Worm (Caenorhabditis elegans) whole organism, L4 larva: ENCODE measurements around the gene rpl-36.A.
A peak's percentile ranks its signal among the peaks of the same experiment; 100 is the strongest.

Source experiments
- Y105C5A.15 ChIP-seq: fragments of 200-800 bp; sonication (Bioruptor generic); IDR thresholded peaks from 2 replicates; pipeline ENCODE4 v1.3.6; 2022; ENCODE audit warnings: missing genetic modification characterization, missing compliant biosample characterization
- Y75B8A.6 ChIP-seq: fragments of 200-800 bp; sonication (Bioruptor generic); IDR thresholded peaks from 2 replicates; pipeline ENCODE4 v1.3.6; 2022; ENCODE audit warnings: missing genetic modification reagents, missing genetic modification characterization, missing compliant biosample characterization
- daf-16 ChIP-seq, 3 experiments: sonication (generic microtip); optimal IDR thresholded peaks; 2 replicates each; lab custom pipeline; 2016 to 2017; ENCODE audit warnings: missing genetic modification characterization in 3 of 3, missing genetic modification reagents in 3 of 3, mild to moderate bottlenecking in 2 of 3, missing compliant biosample characterization in 2 of 3, missing biosample characterization in 1 of 3, moderate library complexity in 1 of 3
- dpl-1 ChIP-seq: fragments of 150-350 bp; optimal IDR thresholded peaks from 2 replicates; lab custom pipeline; 2014; ENCODE audit warnings: missing biosample characterization, missing genetic modification reagents, missing genetic modification characterization
- mdl-1 ChIP-seq, 2 experiments: fragments of 150-350 bp in 1 of 2; sonication (generic microtip) in 1 of 2; optimal IDR thresholded peaks; 2 replicates each; lab custom pipeline; 2014 to 2017; ENCODE audit warnings: missing biosample characterization in 2 of 2, missing genetic modification characterization in 2 of 2
- nhr-10 ChIP-seq: fragments of 150-350 bp; optimal IDR thresholded peaks from 2 replicates; lab custom pipeline; 2014; ENCODE audit warnings: missing biosample characterization, missing genetic modification characterization
- zag-1 ChIP-seq: fragments of 150-350 bp; optimal IDR thresholded peaks from 2 replicates; lab custom pipeline; 2014; ENCODE audit warnings: missing biosample characterization, missing genetic modification characterization

- TF ChIP-seq mdl-1 (tag; optimal IDR thresholded peaks at IDR 0.05; lab: Kevin White, UChicago) (peak in 1 of 2 experiments; percentile 27), Y75B8A.6 (GFP tag; lab: Robert Waterston, UW) (no peak), nhr-10 (tag; lab: Kevin White, UChicago) (no peak), Y105C5A.15 (GFP tag; lab: Robert Waterston, UW) (no peak), dpl-1 (GFP tag; lab: Kevin White, UChicago) (peak; percentile 83), daf-16 (GFP tag; optimal IDR thresholded peaks at IDR 0.05; lab: Kevin White, UChicago) (no peak), daf-16 (tag; optimal IDR thresholded peaks at IDR 0.05; lab: Kevin White, UChicago) (peak; percentile 41), zag-1 (tag; lab: Kevin White, UChicago) (no peak)
These were observed at the start of gene rpl-36.A, which contains the start of gene nuo-1 for ce11 chrII:11097154-11097887.
